Worm (Caenorhabditis elegans): Measurements from ENCODE around the gene tag-120.

The tag-120 gene

DNA sequence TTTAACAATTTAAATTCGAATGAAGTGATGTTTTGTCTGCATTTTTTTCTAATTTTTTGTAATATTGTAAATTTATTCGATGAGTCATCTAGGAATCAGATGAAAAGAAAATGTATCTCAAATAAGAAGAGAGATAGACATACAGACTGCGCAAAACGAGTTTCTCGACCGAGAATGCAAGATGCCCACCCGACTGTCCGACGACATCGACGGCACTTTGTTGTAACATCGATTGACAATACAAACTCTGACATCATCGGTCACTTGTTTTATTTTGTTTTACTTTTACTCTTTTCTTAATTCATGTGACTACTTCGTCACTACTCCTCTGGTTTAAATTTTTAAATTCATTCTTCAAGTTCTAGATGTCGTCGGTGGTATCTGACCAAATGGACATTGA lies 31.2 kb upstream of the tag-120 start, which contains the start of gene sta-2:
Gene sta-2 (plus strand): TSS at position 349 of the 400 bp plus-strand sequence.
- TF ChIP-seq tab-1 (GFP tag; IDR thresholded peaks at IDR 0.05) = no peak
- TF ChIP-seq ztf-29 (GFP tag; IDR thresholded peaks at IDR 0.05) = no peak
- no peak for TF ChIP-seq ztf-23 (GFP tag; IDR thresholded peaks at IDR 0.05)
- TF ChIP-seq flt-1 (GFP tag; IDR thresholded peaks at IDR 0.05) = no peak
- no peak for TF ChIP-seq cog-1 (tag; optimal IDR thresholded peaks at IDR 0.05)
- TF ChIP-seq T22C8.4 (GFP tag; IDR thresholded peaks at IDR 0.05) = no peak
- TF ChIP-seq med-1 (GFP tag; optimal IDR thresholded peaks at IDR 0.05; ENCODE audit: insufficient read depth) = no peak
- TF ChIP-seq klf-2 (GFP tag; conservative IDR thresholded peaks at IDR 0.05) = no peak

DNA sequence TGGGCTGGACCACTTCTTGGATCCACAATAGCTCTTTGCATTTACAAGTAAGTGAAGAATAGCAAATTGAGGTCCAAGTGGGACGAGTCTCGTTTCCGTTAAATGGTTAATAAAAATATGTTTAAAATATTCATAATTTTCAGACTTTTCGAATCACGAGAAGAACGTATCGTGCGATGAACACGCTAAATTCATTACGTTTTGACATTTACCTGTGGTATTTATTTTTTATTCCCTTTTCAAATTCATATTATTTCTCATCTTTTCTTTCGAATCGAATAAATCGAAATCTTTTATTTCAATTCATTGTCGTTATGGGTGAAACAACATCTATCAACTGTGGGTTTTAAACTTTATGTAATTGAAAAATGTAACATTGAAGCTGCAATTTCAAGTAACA lies 29.8 kb upstream of the tag-120 start, which contains the start of gene marc-1:
Gene marc-1 (plus strand): TSS at position 301 of the 400 bp plus-strand sequence.
- TF ChIP-seq med-1 (GFP tag; optimal IDR thresholded peaks at IDR 0.05; ENCODE audit: insufficient read depth) (no peak), tab-1 (GFP tag; IDR thresholded peaks at IDR 0.05) (no peak), ztf-23 (GFP tag; IDR thresholded peaks at IDR 0.05) (no peak), cog-1 (tag; optimal IDR thresholded peaks at IDR 0.05) (no peak), flt-1 (GFP tag; IDR thresholded peaks at IDR 0.05) (no peak)

DNA sequence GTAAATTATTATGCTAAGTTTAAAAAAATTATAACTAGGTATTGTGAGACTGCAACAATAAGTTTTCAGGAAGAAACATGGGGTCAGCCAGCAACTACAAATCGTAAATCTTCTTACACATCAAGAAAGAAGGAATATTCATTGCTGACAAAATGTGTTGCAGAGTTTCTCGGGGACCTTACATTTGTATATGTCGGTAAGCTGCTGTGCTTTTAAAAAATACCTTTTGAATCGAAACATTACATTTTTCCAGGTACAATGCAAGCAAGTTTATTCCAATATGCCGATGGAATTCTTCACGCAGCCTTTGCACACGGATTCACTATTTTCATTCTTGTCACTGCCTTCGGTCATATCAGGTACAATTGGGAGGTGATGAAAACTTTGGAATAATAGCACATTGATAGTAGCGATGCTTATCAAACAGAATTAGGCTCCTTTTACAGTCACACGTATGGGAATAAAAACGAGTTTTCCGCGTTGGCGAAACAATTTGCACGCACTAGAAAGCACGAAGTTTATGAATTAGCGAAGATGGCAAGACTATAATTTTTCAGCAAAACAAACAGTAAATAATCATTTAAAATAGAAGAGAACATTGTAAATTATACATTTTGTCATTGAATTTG lies 28.6 kb upstream of the tag-120 start:
- no peak for TF ChIP-seq klf-2 (GFP tag; conservative IDR thresholded peaks at IDR 0.05)
- no peak for TF ChIP-seq flt-1 (GFP tag; IDR thresholded peaks at IDR 0.05)
- TF ChIP-seq cog-1 (tag; optimal IDR thresholded peaks at IDR 0.05) = no peak
- no peak for TF ChIP-seq med-1 (GFP tag; optimal IDR thresholded peaks at IDR 0.05; ENCODE audit: insufficient read depth)
- TF ChIP-seq tab-1 (GFP tag; IDR thresholded peaks at IDR 0.05) = no peak
- no peak for TF ChIP-seq ztf-29 (GFP tag; IDR thresholded peaks at IDR 0.05)
- no peak for TF ChIP-seq ztf-23 (GFP tag; IDR thresholded peaks at IDR 0.05)
- no peak for TF ChIP-seq ref-1 (GFP tag; conservative IDR thresholded peaks at IDR 0.05)

DNA sequence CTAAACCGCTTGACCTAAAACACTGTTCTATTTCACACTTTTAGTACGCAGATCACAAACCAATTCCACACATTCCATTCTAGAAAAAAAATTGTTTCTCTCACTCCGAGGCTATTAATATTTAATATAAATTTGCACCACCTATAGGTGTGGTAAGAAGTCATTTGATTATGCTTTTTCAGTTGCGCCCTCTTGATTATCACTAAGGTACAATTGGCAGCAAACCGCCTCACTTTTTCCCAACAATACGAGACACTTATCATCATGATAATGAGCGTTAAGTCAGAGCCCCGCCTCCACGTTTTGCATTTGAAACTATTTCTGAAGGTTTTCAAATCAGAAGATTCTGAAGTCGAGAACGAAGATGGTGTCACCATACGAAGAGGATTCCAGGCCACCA lies 27.7 kb upstream of the tag-120 start, which contains the start of gene aqp-4:
Gene aqp-4 (plus strand): TSS at position 270 of the 400 bp plus-strand sequence.
- no peak for TF ChIP-seq tab-1 (GFP tag; IDR thresholded peaks at IDR 0.05)
- no peak for TF ChIP-seq ztf-23 (GFP tag; IDR thresholded peaks at IDR 0.05)
- no peak for TF ChIP-seq klf-2 (GFP tag; conservative IDR thresholded peaks at IDR 0.05)
- TF ChIP-seq T22C8.4 (GFP tag; IDR thresholded peaks at IDR 0.05) = no peak
- TF ChIP-seq cog-1 (tag; optimal IDR thresholded peaks at IDR 0.05) = no peak
- no peak for TF ChIP-seq ztf-29 (GFP tag; IDR thresholded peaks at IDR 0.05)
- no peak for TF ChIP-seq med-1 (GFP tag; optimal IDR thresholded peaks at IDR 0.05; ENCODE audit: insufficient read depth)
- no peak for TF ChIP-seq flt-1 (GFP tag; IDR thresholded peaks at IDR 0.05)
- no peak for TF ChIP-seq ref-1 (GFP tag; conservative IDR thresholded peaks at IDR 0.05)

DNA sequence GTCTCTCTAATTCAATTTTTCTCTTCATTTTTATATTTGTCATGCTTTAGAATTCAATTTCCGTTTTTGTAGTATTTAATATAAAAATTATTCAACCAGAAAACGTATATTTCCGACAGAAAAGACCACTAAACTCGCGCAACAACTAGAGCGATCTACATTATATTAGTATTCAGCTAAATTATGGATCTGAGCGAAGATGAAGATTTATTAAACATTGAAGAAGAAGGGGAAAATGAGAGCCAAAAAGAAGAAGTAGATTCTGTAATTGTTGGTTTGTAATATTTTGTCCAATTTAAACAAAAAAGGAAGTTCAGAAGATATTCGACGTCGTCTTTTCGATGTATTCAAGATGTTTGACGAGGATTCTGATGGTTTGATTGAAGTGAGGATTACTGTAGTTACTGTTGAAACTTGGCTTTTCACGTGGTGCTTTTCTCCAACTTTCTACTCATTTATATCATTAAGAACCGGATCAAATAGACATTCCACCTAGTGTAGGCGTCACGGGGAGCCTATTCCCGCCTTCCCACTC lies 24.4 kb upstream of the tag-120 start, which contains the start of gene cal-7:
Gene cal-7 (plus strand): TSS at position 184 of the 535 bp plus-strand sequence.
- TF ChIP-seq med-1 (GFP tag; optimal IDR thresholded peaks at IDR 0.05; ENCODE audit: insufficient read depth) (no peak), flt-1 (GFP tag; IDR thresholded peaks at IDR 0.05) (no peak), T22C8.4 (GFP tag; IDR thresholded peaks at IDR 0.05) (no peak), cog-1 (tag; optimal IDR thresholded peaks at IDR 0.05) (no peak), ztf-29 (GFP tag; IDR thresholded peaks at IDR 0.05) (no peak), ztf-23 (GFP tag; IDR thresholded peaks at IDR 0.05) (no peak), ref-1 (GFP tag; conservative IDR thresholded peaks at IDR 0.05) (no peak)

DNA sequence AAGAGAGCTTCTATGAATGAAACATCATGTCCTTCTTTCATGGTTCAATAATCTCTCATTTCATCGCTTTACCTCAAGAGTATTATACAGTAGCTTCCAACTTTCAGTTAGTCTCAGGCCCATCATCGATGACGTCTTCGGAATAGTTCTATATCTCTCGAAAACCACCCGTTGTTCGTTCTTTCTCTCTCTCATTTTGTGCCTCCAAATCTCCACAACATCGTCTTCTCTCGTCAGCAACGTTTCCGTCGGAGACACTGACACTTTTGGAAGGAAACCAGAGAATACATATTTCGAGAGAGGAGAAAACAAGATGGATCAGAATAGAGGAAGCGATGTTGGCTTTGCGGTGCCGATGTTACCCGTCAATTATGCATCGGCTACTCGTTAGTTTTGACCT lies 22.2 kb upstream of the tag-120 start:
- no peak for TF ChIP-seq ztf-23 (GFP tag; IDR thresholded peaks at IDR 0.05)
- no peak for TF ChIP-seq flt-1 (GFP tag; IDR thresholded peaks at IDR 0.05)
- TF ChIP-seq tab-1 (GFP tag; IDR thresholded peaks at IDR 0.05) = no peak
- no peak for TF ChIP-seq ztf-29 (GFP tag; IDR thresholded peaks at IDR 0.05)
- no peak for TF ChIP-seq klf-2 (GFP tag; conservative IDR thresholded peaks at IDR 0.05)
- TF ChIP-seq med-1 (GFP tag; optimal IDR thresholded peaks at IDR 0.05; ENCODE audit: insufficient read depth) = no peak
- TF ChIP-seq cog-1 (tag; optimal IDR thresholded peaks at IDR 0.05) = no peak

DNA sequence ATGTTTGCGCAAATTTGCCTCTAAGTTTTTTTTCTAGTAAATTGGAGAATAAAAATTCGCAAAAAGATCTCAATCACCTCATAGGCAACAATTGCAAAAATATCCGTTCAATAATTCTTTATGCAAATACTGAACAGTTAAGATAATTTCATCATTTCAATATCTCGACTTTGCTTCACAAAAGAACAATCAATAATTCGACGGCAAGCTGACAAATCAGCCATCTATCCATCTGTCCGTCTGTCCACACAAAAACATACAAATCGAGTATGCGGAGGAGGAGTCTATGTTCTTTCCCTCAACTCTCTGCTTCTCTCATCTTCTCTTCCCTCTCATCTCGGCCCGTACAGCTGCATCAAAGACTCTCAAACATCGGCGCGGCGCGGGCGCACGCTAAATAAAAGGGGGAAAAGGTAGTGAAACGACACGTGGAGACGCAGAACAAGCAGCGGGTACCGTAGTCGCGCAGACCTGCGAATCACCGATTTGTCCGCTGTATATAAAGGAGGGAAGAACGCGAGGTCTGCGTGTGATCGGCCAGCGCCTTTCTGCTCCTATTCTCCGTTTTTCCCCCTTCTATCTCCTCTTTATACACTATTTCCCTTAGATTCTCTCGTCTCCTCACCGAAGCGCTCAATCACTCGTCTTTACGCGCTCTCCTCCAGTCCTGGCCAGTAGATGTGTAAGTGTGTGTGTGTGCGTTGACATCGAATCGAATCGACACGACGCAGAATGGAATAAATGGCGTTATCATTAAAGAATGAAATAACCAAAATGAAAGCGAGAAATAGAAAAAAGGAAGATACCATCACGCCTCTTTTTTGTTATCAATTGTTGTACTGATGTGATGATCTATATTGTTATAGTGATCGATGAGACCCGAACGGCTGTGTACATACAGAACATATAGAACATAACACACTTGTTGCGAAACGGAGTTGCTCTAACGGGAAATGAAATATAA lies 21.4 kb upstream of the tag-120 start:
- TF ChIP-seq ztf-23 (GFP tag; IDR thresholded peaks at IDR 0.05) (peak; percentile 73; the same call in 1 of the 2 replicates), T22C8.4 (GFP tag; IDR thresholded peaks at IDR 0.05) (peak; percentile 63; the same call in 1 of the 2 replicates), klf-2 (GFP tag; conservative IDR thresholded peaks at IDR 0.05) (no peak), cog-1 (tag; optimal IDR thresholded peaks at IDR 0.05) (peak; percentile 97), med-1 (GFP tag; optimal IDR thresholded peaks at IDR 0.05; ENCODE audit: insufficient read depth) (no peak), ztf-29 (GFP tag; IDR thresholded peaks at IDR 0.05) (no peak), ref-1 (GFP tag; conservative IDR thresholded peaks at IDR 0.05) (0 out of 2 replicates have a peak, but pooled peaks have one; percentile 27), flt-1 (GFP tag; IDR thresholded peaks at IDR 0.05) (peak; percentile 77)

DNA sequence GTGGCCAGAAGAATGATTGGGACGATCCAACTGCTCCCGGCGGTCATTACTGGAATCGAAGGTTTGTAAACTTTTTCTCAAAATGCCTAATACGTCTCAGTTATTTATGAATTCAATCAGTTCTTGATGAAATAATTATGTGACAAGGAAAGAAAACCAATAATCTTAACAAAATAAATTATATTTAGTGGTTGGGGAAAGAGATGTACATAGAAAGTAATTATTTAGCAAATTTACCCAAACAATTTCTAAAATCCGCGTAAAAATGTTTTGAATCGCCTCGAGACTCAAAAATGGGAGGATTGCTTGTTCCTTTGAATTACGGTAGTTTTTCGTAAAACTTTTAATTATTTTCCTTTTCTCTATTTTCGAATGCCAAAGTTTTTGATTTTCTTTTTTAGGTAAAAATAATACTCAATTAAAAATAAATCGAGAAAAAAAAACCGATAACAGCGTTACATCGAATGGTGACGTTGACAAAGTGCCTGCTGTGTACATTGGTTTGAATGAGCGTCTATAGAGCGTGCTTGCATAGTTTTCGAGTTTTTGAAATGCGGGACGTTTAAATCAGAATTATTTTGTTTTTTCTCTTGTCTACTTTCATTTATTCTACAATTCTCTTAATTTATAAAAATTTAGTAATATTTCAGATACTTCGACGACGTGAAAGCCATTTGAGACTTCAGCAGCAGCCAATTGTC lies 20.0 kb upstream of the tag-120 start, which contains the start of the genes aagr-3 and drap-1:
Gene aagr-3 (minus strand): TSS at position 51 of the 701 bp plus-strand sequence.
Gene drap-1 (plus strand): TSS at position 645 of the 701 bp plus-strand sequence.
- TF ChIP-seq T22C8.4 (GFP tag; IDR thresholded peaks at IDR 0.05) (no peak), ztf-29 (GFP tag; IDR thresholded peaks at IDR 0.05) (no peak), flt-1 (GFP tag; IDR thresholded peaks at IDR 0.05) (no peak), klf-2 (GFP tag; conservative IDR thresholded peaks at IDR 0.05) (no peak), ref-1 (GFP tag; conservative IDR thresholded peaks at IDR 0.05) (no peak), med-1 (GFP tag; optimal IDR thresholded peaks at IDR 0.05; ENCODE audit: insufficient read depth) (no peak), ztf-23 (GFP tag; IDR thresholded peaks at IDR 0.05) (no peak), cog-1 (tag; optimal IDR thresholded peaks at IDR 0.05) (no peak), tab-1 (GFP tag; IDR thresholded peaks at IDR 0.05) (no peak)
